Fruit fly (Drosophila melanogaster): ENCODE results near the gene CG5280.

The CG5280 gene

dm6 chr3L:8997686-8998239, 7.7 kb upstream of the CG5280 start, which contains the start of the genes smg and CG5087 (continued):
- no peak for TF ChIP-seq stc (GFP tag; IDR thresholded peaks at IDR 0.05)
- no peak for TF ChIP-seq dimm (GFP tag; IDR thresholded peaks at IDR 0.05)
- no peak for TF ChIP-seq unpg (GFP tag; optimal IDR thresholded peaks at IDR 0.05)
- no peak for TF ChIP-seq CG2199 (GFP tag; IDR thresholded peaks at IDR 0.05)
- peak; percentile 79 for TF ChIP-seq CG7745 (tag; optimal IDR thresholded peaks at IDR 0.05)
- TF ChIP-seq Antp (GFP tag; optimal IDR thresholded peaks at IDR 0.05), result peak; percentile 56
- TF ChIP-seq H15 (GFP tag; IDR thresholded peaks at IDR 0.05), result no peak
- TF ChIP-seq kni (GFP tag; optimal IDR thresholded peaks at IDR 0.05), result no peak
- no peak for TF ChIP-seq gcm (GFP tag; optimal IDR thresholded peaks at IDR 0.05)
- peak; percentile 86 for TF ChIP-seq CHES-1-like (GFP tag; optimal IDR thresholded peaks at IDR 0.05)
- peak; percentile 77 for TF ChIP-seq Rfx (GFP tag; IDR thresholded peaks at IDR 0.05)
- no peak for TF ChIP-seq ac (GFP tag; optimal IDR thresholded peaks at IDR 0.05)
- TF ChIP-seq H2.0 (GFP tag; IDR thresholded peaks at IDR 0.05), result no peak
- TF ChIP-seq B-H2 (GFP tag; optimal IDR thresholded peaks at IDR 0.05), result peak; percentile 64
- TF ChIP-seq sug (tag; optimal IDR thresholded peaks at IDR 0.05), result peak; percentile 50
- TF ChIP-seq tx (GFP tag; optimal IDR thresholded peaks at IDR 0.05), result peak; percentile 33
- TF ChIP-seq CG8290 (GFP tag; optimal IDR thresholded peaks at IDR 0.05), result peak; percentile 30
- no peak for TF ChIP-seq CG8290 (tag; optimal IDR thresholded peaks at IDR 0.05)
- peak; percentile 85; the same call in 1 of the 2 replicates for TF ChIP-seq CG42726 (GFP tag; IDR thresholded peaks at IDR 0.05; ENCODE audit: partially characterized antibody)
- no peak for TF ChIP-seq crc (GFP tag; optimal IDR thresholded peaks at IDR 0.05)
- peak; percentile 72 for TF ChIP-seq CG2120 (GFP tag; optimal IDR thresholded peaks at IDR 0.05)
- TF ChIP-seq CG7963 (GFP tag; IDR thresholded peaks at IDR 0.05; ENCODE audit: partially characterized antibody), result peak; percentile 42; the same call in 2 of the 3 replicates
- TF ChIP-seq crp (GFP tag; optimal IDR thresholded peaks at IDR 0.05), result peak in 1 of 2 experiments; percentile 1
- TF ChIP-seq ttk (GFP tag; IDR thresholded peaks at IDR 0.05), result no peak; the same call in 1 of the 2 replicates
- TF ChIP-seq sqz (GFP tag; optimal IDR thresholded peaks at IDR 0.05), result no peak
- no peak for TF ChIP-seq CG10979 (tag; optimal IDR thresholded peaks at IDR 0.05)
- TF ChIP-seq CG8281 (tag; optimal IDR thresholded peaks at IDR 0.05), result no peak
- no peak for TF ChIP-seq CG4820 (GFP tag; optimal IDR thresholded peaks at IDR 0.05)
- TF ChIP-seq CG11085 (GFP tag; IDR thresholded peaks at IDR 0.05), result 0 out of 2 replicates have a peak, but pooled peaks have one; percentile 22
- TF ChIP-seq phol (tag; optimal IDR thresholded peaks at IDR 0.05), result peak; percentile 72
- peak; percentile 98 for TF ChIP-seq Dref (GFP tag; IDR thresholded peaks at IDR 0.05)
- TF ChIP-seq Fer3 (tag; optimal IDR thresholded peaks at IDR 0.05), result no peak
- TF ChIP-seq Sox100B (GFP tag; optimal IDR thresholded peaks at IDR 0.05), result no peak
- TF ChIP-seq h (optimal IDR thresholded peaks at IDR 0.05), result no peak
- no peak for TF ChIP-seq Ada2b (GFP tag; IDR thresholded peaks at IDR 0.05)
- TF ChIP-seq CG14667 (GFP tag; IDR thresholded peaks at IDR 0.05), result no peak
- TF ChIP-seq mam (GFP tag; optimal IDR thresholded peaks at IDR 0.05), result peak; percentile 72
- TF ChIP-seq hkb (optimal IDR thresholded peaks at IDR 0.05), result peak; percentile 66
- no peak for TF ChIP-seq hkb (GFP tag; IDR thresholded peaks at IDR 0.05)
- TF ChIP-seq Neu2 (GFP tag; optimal IDR thresholded peaks at IDR 0.05; ENCODE audit: borderline replicate concordance), result no peak
- no peak for TF ChIP-seq pros (GFP tag; optimal IDR thresholded peaks at IDR 0.05)
- peak; percentile 85 for TF ChIP-seq vvl (GFP tag; IDR thresholded peaks at IDR 0.05)
- TF ChIP-seq Hand (GFP tag; optimal IDR thresholded peaks at IDR 0.05), result no peak
- TF ChIP-seq E2f1 (GFP tag; IDR thresholded peaks at IDR 0.05), result peak; percentile 14; the same call in 1 of the 2 replicates
- TF ChIP-seq sim (GFP tag; IDR thresholded peaks at IDR 0.05), result no peak
- TF ChIP-seq Oaz (GFP tag; IDR thresholded peaks at IDR 0.05), result no peak
- TF ChIP-seq klu (GFP tag; IDR thresholded peaks at IDR 0.05), result no peak
- TF ChIP-seq fd64A (GFP tag; optimal IDR thresholded peaks at IDR 0.05), result no peak
- TF ChIP-seq HLH54F (GFP tag; optimal IDR thresholded peaks at IDR 0.05), result peak; percentile 61
- TF ChIP-seq run (tag; optimal IDR thresholded peaks at IDR 0.05), result no peak
- no peak for TF ChIP-seq Awh (GFP tag; IDR thresholded peaks at IDR 0.05)
- peak; percentile 63 for TF ChIP-seq onecut (GFP tag; IDR thresholded peaks at IDR 0.05)
